Fruit fly (Drosophila melanogaster): Measurements from ENCODE around the gene CG42540.

CG42540 gene

dm6 chr3L:4556831-4557355, 1.0 kb downstream of the CG42540 start:
- no peak for TF ChIP-seq Clk (GFP tag; optimal IDR thresholded peaks at IDR 0.05)
- no peak for TF ChIP-seq CG5204 (GFP tag; optimal IDR thresholded peaks at IDR 0.05)
- TF ChIP-seq Mnt (GFP tag; optimal IDR thresholded peaks at IDR 0.05) = no peak
- no peak for TF ChIP-seq ovo (GFP tag; optimal IDR thresholded peaks at IDR 0.05)
- TF ChIP-seq CG1620 (GFP tag; optimal IDR thresholded peaks at IDR 0.05) = no peak
- no peak for TF ChIP-seq CG12768 (GFP tag; optimal IDR thresholded peaks at IDR 0.05)
- TF ChIP-seq CG7101 (tag; optimal IDR thresholded peaks at IDR 0.05) = no peak
- TF ChIP-seq pad (GFP tag; optimal IDR thresholded peaks at IDR 0.05) = peak; percentile 92

- TF ChIP-seq pad (GFP tag; optimal IDR thresholded peaks at IDR 0.05) (peak; percentile 97), Crg-1 (GFP tag; optimal IDR thresholded peaks at IDR 0.05) (no peak)
Observed at dm6 chr3L:4574439-4574838, 18.6 kb downstream of the CG42540 start.

dm6 chr3L:4575392-4575791, 19.5 kb downstream of the CG42540 start:
- TF ChIP-seq Crg-1 (GFP tag; optimal IDR thresholded peaks at IDR 0.05) = no peak
- TF ChIP-seq CG5204 (GFP tag; optimal IDR thresholded peaks at IDR 0.05) = no peak
- TF ChIP-seq cic (GFP tag; optimal IDR thresholded peaks at IDR 0.05) = no peak
- TF ChIP-seq pad (GFP tag; optimal IDR thresholded peaks at IDR 0.05) = no peak
- TF ChIP-seq bab1 (GFP tag; optimal IDR thresholded peaks at IDR 0.05) = no peak
- no peak for TF ChIP-seq CG7045 (GFP tag; optimal IDR thresholded peaks at IDR 0.05)
- no peak for TF ChIP-seq CG11617 (GFP tag; optimal IDR thresholded peaks at IDR 0.05)

dm6 chr3L:4590051-4590450, 34.2 kb downstream of the CG42540 start:
- TF ChIP-seq cic (GFP tag; optimal IDR thresholded peaks at IDR 0.05) = no peak
- no peak for TF ChIP-seq Clk (GFP tag; optimal IDR thresholded peaks at IDR 0.05)
- TF ChIP-seq Crg-1 (GFP tag; optimal IDR thresholded peaks at IDR 0.05) = no peak
- TF ChIP-seq pad (GFP tag; optimal IDR thresholded peaks at IDR 0.05) = no peak
- TF ChIP-seq kay (GFP tag; ENCODE audit: borderline replicate concordance) = no peak
- no peak for TF ChIP-seq CG5204 (GFP tag; optimal IDR thresholded peaks at IDR 0.05)
- no peak for TF ChIP-seq CG11617 (GFP tag; optimal IDR thresholded peaks at IDR 0.05)

dm6 chr3L:4599747-4600146, 43.9 kb downstream of the CG42540 start:
- TF ChIP-seq pad (GFP tag; optimal IDR thresholded peaks at IDR 0.05) (no peak), ovo (GFP tag; optimal IDR thresholded peaks at IDR 0.05) (no peak), Mnt (GFP tag; optimal IDR thresholded peaks at IDR 0.05) (no peak), CG7045 (GFP tag; optimal IDR thresholded peaks at IDR 0.05) (no peak), CG11617 (GFP tag; optimal IDR thresholded peaks at IDR 0.05) (no peak), CG7101 (tag; optimal IDR thresholded peaks at IDR 0.05) (no peak), cic (GFP tag; optimal IDR thresholded peaks at IDR 0.05) (no peak), toe (GFP tag; optimal IDR thresholded peaks at IDR 0.05) (no peak), CG1620 (GFP tag; optimal IDR thresholded peaks at IDR 0.05) (no peak), tj (GFP tag; optimal IDR thresholded peaks at IDR 0.05) (no peak), Hr96 (GFP tag; optimal IDR thresholded peaks at IDR 0.05) (no peak), Clk (GFP tag; optimal IDR thresholded peaks at IDR 0.05) (no peak), CG5204 (GFP tag; optimal IDR thresholded peaks at IDR 0.05) (no peak)

dm6 chr3L:4602333-4602732, 46.4 kb downstream of the CG42540 start:
- no peak for TF ChIP-seq ovo (GFP tag; optimal IDR thresholded peaks at IDR 0.05)
- TF ChIP-seq Hr96 (GFP tag; optimal IDR thresholded peaks at IDR 0.05) = no peak
- TF ChIP-seq CG1620 (GFP tag; optimal IDR thresholded peaks at IDR 0.05) = no peak
- no peak for TF ChIP-seq cnc (optimal IDR thresholded peaks at IDR 0.05)
- TF ChIP-seq bab1 (GFP tag; optimal IDR thresholded peaks at IDR 0.05) = no peak
- TF ChIP-seq Crg-1 (GFP tag; optimal IDR thresholded peaks at IDR 0.05) = no peak
- TF ChIP-seq CG11617 (GFP tag; optimal IDR thresholded peaks at IDR 0.05) = no peak
- no peak for TF ChIP-seq CG12768 (GFP tag; optimal IDR thresholded peaks at IDR 0.05)
- TF ChIP-seq CG33017 (tag; optimal IDR thresholded peaks at IDR 0.05) = no peak
- TF ChIP-seq CG14711 (tag; optimal IDR thresholded peaks at IDR 0.05) = no peak
- TF ChIP-seq Clk (GFP tag; optimal IDR thresholded peaks at IDR 0.05) = no peak
- TF ChIP-seq cic (GFP tag; optimal IDR thresholded peaks at IDR 0.05) = no peak

- TF ChIP-seq CG12768 (GFP tag; optimal IDR thresholded peaks at IDR 0.05) = no peak
- TF ChIP-seq CG5204 (GFP tag; optimal IDR thresholded peaks at IDR 0.05) = no peak
- TF ChIP-seq ovo (GFP tag; optimal IDR thresholded peaks at IDR 0.05) = no peak
- TF ChIP-seq Mnt (GFP tag; optimal IDR thresholded peaks at IDR 0.05) = no peak
- no peak for TF ChIP-seq Clk (GFP tag; optimal IDR thresholded peaks at IDR 0.05)
- TF ChIP-seq CG7101 (tag; optimal IDR thresholded peaks at IDR 0.05) = no peak
- no peak for TF ChIP-seq CG7045 (GFP tag; optimal IDR thresholded peaks at IDR 0.05)
- no peak for TF ChIP-seq Crg-1 (GFP tag; optimal IDR thresholded peaks at IDR 0.05)
- TF ChIP-seq CG1620 (GFP tag; optimal IDR thresholded peaks at IDR 0.05) = no peak
Observed at dm6 chr3L:4603439-4603838, 47.6 kb downstream of the CG42540 start.

All from whole organism, adult.